Worm (Caenorhabditis elegans) whole organism, L2 larva: ENCODE results near the gene C34F11.5.

Experiments
- C34F6.9 ChIP-seq: fragments of 150-350 bp; optimal IDR thresholded peaks from 2 replicates; lab custom pipeline; 2014; ENCODE audit warnings: missing biosample characterization, missing genetic modification characterization
- ceh-82 ChIP-seq: fragments of 150-350 bp; optimal IDR thresholded peaks from 2 replicates; lab custom pipeline; 2014; ENCODE audit warnings: missing biosample characterization, missing genetic modification characterization
- egl-27 ChIP-seq: sonication (generic microtip); optimal IDR thresholded peaks from 3 replicates; lab custom pipeline; 2017; ENCODE audit warnings: missing biosample characterization, missing genetic modification reagents, missing genetic modification characterization
- fos-1 ChIP-seq: fragments of 150-350 bp; optimal IDR thresholded peaks from 2 replicates; lab custom pipeline; 2014; ENCODE audit warnings: missing biosample characterization, missing genetic modification characterization
- gmeb-1 ChIP-seq: fragments of 150-350 bp; optimal IDR thresholded peaks from 2 replicates; lab custom pipeline; 2014; ENCODE audit warnings: missing biosample characterization, missing genetic modification characterization
- lin-39 ChIP-seq: fragments of 150-350 bp; optimal IDR thresholded peaks from 2 replicates; lab custom pipeline; 2014; ENCODE audit warnings: missing biosample characterization, missing genetic modification reagents, missing genetic modification characterization
- nhr-11 ChIP-seq: fragments of 150-350 bp; optimal IDR thresholded peaks from 2 replicates; lab custom pipeline; 2014; ENCODE audit warnings: missing biosample characterization, missing genetic modification characterization
- nhr-12 ChIP-seq: fragments of 150-350 bp; optimal IDR thresholded peaks from 2 replicates; lab custom pipeline; 2014; ENCODE audit warnings: missing biosample characterization, missing genetic modification characterization
- nhr-129 ChIP-seq: fragments of 150-350 bp; optimal IDR thresholded peaks from 2 replicates; lab custom pipeline; 2014; ENCODE audit warnings: missing biosample characterization, missing genetic modification characterization
- nhr-23 ChIP-seq: fragments of 150-350 bp; optimal IDR thresholded peaks from 2 replicates; lab custom pipeline; 2014; ENCODE audit warnings: missing biosample characterization, missing genetic modification reagents, missing genetic modification characterization
- skn-1 ChIP-seq: sonication (generic microtip); optimal IDR thresholded peaks from 2 replicates; lab custom pipeline; 2017; ENCODE audit warnings: missing biosample characterization, missing genetic modification characterization

DNA sequence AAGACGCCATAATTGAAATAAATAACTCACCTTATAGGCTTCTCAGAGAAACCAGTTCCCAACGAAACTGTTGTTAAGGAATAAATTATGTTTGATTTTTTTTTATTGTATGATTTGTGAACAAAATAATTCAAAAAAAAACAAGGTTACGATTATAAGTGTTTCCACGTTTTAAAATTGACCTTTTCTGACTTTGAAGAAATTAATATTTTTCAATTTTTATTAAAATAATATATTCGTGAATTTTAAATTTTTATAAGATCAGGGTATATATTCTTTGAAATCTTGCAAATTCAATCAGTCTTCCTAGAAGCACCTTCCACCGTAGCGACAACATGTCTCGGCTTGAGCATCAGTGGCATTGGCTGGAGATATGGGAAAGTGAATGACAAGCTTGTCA lies 21.2 kb upstream of the C34F11.5 start, which contains the start of gene C27D6.3:
- TF ChIP-seq nhr-11 (no peak), skn-1 (tag; lab: Kevin White, UChicago) (no peak), fos-1 (tag; lab: Kevin White, UChicago) (no peak), lin-39 (tag; lab: Kevin White, UChicago) (no peak), C34F6.9 (tag; lab: Kevin White, UChicago) (no peak), gmeb-1 (tag; lab: Kevin White, UChicago) (no peak), ceh-82 (tag; lab: Kevin White, UChicago) (no peak), egl-27 (tag; lab: Kevin White, UChicago) (no peak), nhr-12 (tag; lab: Kevin White, UChicago) (no peak), nhr-23 (tag; lab: Kevin White, UChicago) (no peak), nhr-129 (no peak)
